ENCODE assay signal across 3 worm cellular contexts in the genomic region with DNA sequence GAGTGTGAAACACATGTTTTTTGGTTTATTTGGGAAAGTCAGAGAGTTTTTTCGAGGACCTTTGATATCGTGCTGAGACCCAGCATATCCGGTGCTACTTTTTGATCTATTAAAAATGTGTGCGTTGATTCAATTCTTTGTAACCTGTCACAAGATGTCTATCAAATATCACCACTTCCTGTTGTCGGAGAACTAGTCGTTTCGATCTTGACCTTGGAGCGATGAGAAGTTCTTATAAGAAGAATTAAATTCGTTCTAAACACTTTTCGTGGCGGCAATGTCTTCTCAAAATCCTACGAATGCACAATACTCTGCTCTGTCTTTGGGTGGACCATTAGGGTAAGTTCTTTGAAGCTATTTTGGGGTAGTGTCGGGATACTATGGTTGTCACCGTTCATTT.
TF ChIP-seq lines count a peak whose summit lies in the region.

TSS of gene F35F10.1 (plus strand) at position 200 of the 400 bp plus-strand sequence.

TF ChIP-seq in whole organism, L1 larva, 84 proteins besides CTCF, POLR2A, EP300 and RAD21:
- TF ChIP-seq unc-30 (tag; optimal IDR thresholded peaks at IDR 0.05; lab: Kevin White, UChicago): no peak
- TF ChIP-seq nhr-85 (tag; lab: Kevin White, UChicago): peak; percentile 69
- peak; percentile 9; the same call in 1 of the 2 replicates for TF ChIP-seq grh-1 (GFP tag; IDR thresholded peaks at IDR 0.05; lab: Robert Waterston, UW)
- TF ChIP-seq tbx-2 (tag; optimal IDR thresholded peaks at IDR 0.05; lab: Kevin White, UChicago): no peak
- no peak for TF ChIP-seq nhr-11 (tag; optimal IDR thresholded peaks at IDR 0.05; lab: Kevin White, UChicago)
- TF ChIP-seq lin-35 (GFP tag; optimal IDR thresholded peaks at IDR 0.05; lab: Kevin White, UChicago): no peak
- no peak for TF ChIP-seq Y116A8C.19 (tag; optimal IDR thresholded peaks at IDR 0.05; lab: Kevin White, UChicago; ENCODE audit: borderline replicate concordance)
- no peak for TF ChIP-seq zip-4 (GFP tag; optimal IDR thresholded peaks at IDR 0.05; lab: Kevin White, UChicago)
- TF ChIP-seq nhr-19 (GFP tag; conservative IDR thresholded peaks at IDR 0.05; lab: Robert Waterston, UW): no peak
- TF ChIP-seq pqm-1 (tag; optimal IDR thresholded peaks at IDR 0.05; lab: Kevin White, UChicago): no peak
- TF ChIP-seq blmp-1 (tag; optimal IDR thresholded peaks at IDR 0.05; lab: Kevin White, UChicago): peak; percentile 37
- no peak for TF ChIP-seq aha-1 (tag; optimal IDR thresholded peaks at IDR 0.05; lab: Kevin White, UChicago)
TF ChIP-seq in whole organism, L1 larva: peak in this region for 3.

TF ChIP-seq in whole organism, L2 larva, 48 proteins besides CTCF, POLR2A, EP300 and RAD21:
- TF ChIP-seq sma-9 (GFP tag; optimal IDR thresholded peaks at IDR 0.05; lab: Kevin White, UChicago) (peak; percentile 70), sma-9 (tag; optimal IDR thresholded peaks at IDR 0.05; lab: Kevin White, UChicago) (no peak), lin-39 (tag; optimal IDR thresholded peaks at IDR 0.05; lab: Kevin White, UChicago) (no peak)

TF ChIP-seq in whole organism, young adult, 124 proteins besides CTCF, POLR2A, EP300 and RAD21:
- no peak for TF ChIP-seq athp-1 (tag; optimal IDR thresholded peaks at IDR 0.05; lab: Kevin White, UChicago)
- no peak for TF ChIP-seq egl-44 (GFP tag; IDR thresholded peaks at IDR 0.05; lab: Robert Waterston, UW)
- 0 out of 2 replicates have a peak, but pooled peaks have one; percentile 84 for TF ChIP-seq bed-1 (GFP tag; IDR thresholded peaks at IDR 0.05; lab: Robert Waterston, UW)
- TF ChIP-seq snpc-4 (GFP tag; optimal IDR thresholded peaks at IDR 0.05; lab: Kevin White, UChicago): no peak
- no peak for TF ChIP-seq snpc-4 (tag; optimal IDR thresholded peaks at IDR 0.05; lab: Kevin White, UChicago)
- no peak for TF ChIP-seq lin-40 (tag; optimal IDR thresholded peaks at IDR 0.05; lab: Kevin White, UChicago)
- no peak for TF ChIP-seq cebp-1 (GFP tag; IDR thresholded peaks at IDR 0.05; lab: Robert Waterston, UW)
- TF ChIP-seq cebp-1 (tag; optimal IDR thresholded peaks at IDR 0.05; lab: Kevin White, UChicago): no peak
- TF ChIP-seq tbx-9 (tag; optimal IDR thresholded peaks at IDR 0.05; lab: Kevin White, UChicago; ENCODE audit: borderline replicate concordance): no peak
- TF ChIP-seq chd-7 (tag; optimal IDR thresholded peaks at IDR 0.05; lab: Kevin White, UChicago): no peak
- 0 out of 2 replicates have a peak, but pooled peaks have one; percentile 50 for TF ChIP-seq madf-3 (GFP tag; IDR thresholded peaks at IDR 0.05; lab: Robert Waterston, UW)
